In genomic region chrX:10261172-10261571, dm6 we compare ENCODE assay signal across 2 fruit fly cellular contexts.
TF ChIP-seq lines count a peak whose summit lies in the region.

No protein-coding gene starts in this region.

- TF ChIP-seq CTCF in whole organism, embryonic (GFP tag; optimal IDR thresholded peaks at IDR 0.05; lab: Kevin White, UChicago): no peak

TF ChIP-seq in whole organism, embryonic, 481 proteins besides CTCF, POLR2A, EP300 and RAD21:
- 0 out of 2 replicates have a peak, but pooled peaks have one; percentile 18 for TF ChIP-seq Dref (GFP tag; IDR thresholded peaks at IDR 0.05; lab: Robert Waterston, UW)
- TF ChIP-seq Adf1 (GFP tag; IDR thresholded peaks at IDR 0.05; lab: Robert Waterston, UW): peak; percentile 80
- TF ChIP-seq Ets65A (GFP tag; lab: Kevin White, UChicago): peak; percentile 17
- no peak for TF ChIP-seq ems (GFP tag; optimal IDR thresholded peaks at IDR 0.05; lab: Kevin White, UChicago)
- TF ChIP-seq ewg (GFP tag; optimal IDR thresholded peaks at IDR 0.05; lab: Kevin White, UChicago): peak; percentile 16
- TF ChIP-seq ac (GFP tag; optimal IDR thresholded peaks at IDR 0.05; lab: Kevin White, UChicago): no peak
- peak; percentile 32; the same call in 1 of the 2 replicates for TF ChIP-seq crol (GFP tag; IDR thresholded peaks at IDR 0.05; lab: Robert Waterston, UW)
- TF ChIP-seq Deaf1 (tag; optimal IDR thresholded peaks at IDR 0.05; lab: Kevin White, UChicago): peak; percentile 64
- TF ChIP-seq Med (GFP tag; lab: Kevin White, UChicago): peak; percentile 39
- peak in 1 of 2 experiments; percentile 18 for TF ChIP-seq Trl (optimal IDR thresholded peaks at IDR 0.05; lab: Kevin White, UChicago)
- no peak for TF ChIP-seq Trl (GFP tag; optimal IDR thresholded peaks at IDR 0.05; lab: Kevin White, UChicago)
- peak; percentile 7 for TF ChIP-seq sens (GFP tag; lab: Kevin White, UChicago)
- TF ChIP-seq Drgx (GFP tag; IDR thresholded peaks at IDR 0.05; lab: Robert Waterston, UW): 0 out of 2 replicates have a peak, but pooled peaks have one; percentile 11
- TF ChIP-seq CG31365 (tag; optimal IDR thresholded peaks at IDR 0.05; lab: Kevin White, UChicago): peak; percentile 77
- TF ChIP-seq CG16863 (GFP tag; optimal IDR thresholded peaks at IDR 0.05; lab: Kevin White, UChicago): no peak

TF ChIP-seq in whole organism, wandering third instar larva, 38 proteins besides CTCF, POLR2A, EP300 and RAD21:
- no peak for TF ChIP-seq lola (GFP tag; optimal IDR thresholded peaks at IDR 0.05; lab: Kevin White, UChicago)
- peak; percentile 18 for TF ChIP-seq Dfd (GFP tag; optimal IDR thresholded peaks at IDR 0.05; lab: Kevin White, UChicago)

Comparison
In these comparisons a context has a peak if more than half of its experiments do, and no peak if none do; other contexts are left out.
1. Of the 10 proteins assayed by ChIP-seq in both whole organism, embryonic and whole organism, wandering third instar larva: peak only in whole organism, embryonic: none; only in whole organism, wandering third instar larva: Dfd; in both: none; in neither: 9.